Worm (Caenorhabditis elegans) whole organism, L4 larva: Measurements from ENCODE around the gene H05C05.4.

Source experiments
- F26F4.8 ChIP-seq: fragments of 200-800 bp; sonication (Bioruptor generic); conservative IDR thresholded peaks from 2 replicates; pipeline ENCODE4 v1.3.6; 2022; ENCODE audit warnings: missing genetic modification characterization, missing compliant biosample characterization
- F44E2.7 ChIP-seq: fragments of 200-800 bp; sonication (Bioruptor generic); IDR thresholded peaks from 2 replicates; pipeline ENCODE4 v2.1.2; 2022; ENCODE audit warnings: missing genetic modification characterization, missing compliant biosample characterization
- R02D3.7 ChIP-seq: fragments of 150-350 bp; sonication (generic microtip); optimal IDR thresholded peaks from 3 replicates; lab custom pipeline; 2014; ENCODE audit warnings: missing biosample characterization, missing genetic modification characterization
- T20F7.1 ChIP-seq: fragments of 200-800 bp; sonication (Bioruptor generic); optimal IDR thresholded peaks from 2 replicates; lab custom pipeline; 2018; ENCODE audit warnings: mild to moderate bottlenecking, missing genetic modification characterization, missing compliant biosample characterization
- Y48G9A.11 ChIP-seq: fragments of 200-800 bp; sonication (Bioruptor generic); IDR thresholded peaks from 2 replicates; pipeline ENCODE4 v1.3.6; 2022; ENCODE audit warnings: missing genetic modification reagents, missing genetic modification characterization, missing compliant biosample characterization
- aha-1 ChIP-seq: fragments of 150-350 bp; peaks from one replicate; lab custom pipeline; 2014; ENCODE audit warnings: missing biosample characterization, missing genetic modification characterization
- ama-1 ChIP-seq: fragments of 150-350 bp; optimal IDR thresholded peaks from 2 replicates; lab custom pipeline; 2014; ENCODE audit warnings: inconsistent platforms, mixed read lengths
- arid-1 ChIP-seq: fragments of 200-800 bp; sonication (Bioruptor generic); conservative IDR thresholded peaks from 2 replicates; pipeline ENCODE4 v1.3.6; 2022; ENCODE audit warnings: missing genetic modification reagents, missing genetic modification characterization, missing compliant biosample characterization
- ceh-28 ChIP-seq: fragments of 150-350 bp; optimal IDR thresholded peaks from 2 replicates; lab custom pipeline; 2014; ENCODE audit warnings: missing biosample characterization, missing genetic modification reagents, missing genetic modification characterization
- daf-12 ChIP-seq: fragments of 150-350 bp; optimal IDR thresholded peaks from 2 replicates; lab custom pipeline; 2014; ENCODE audit warnings: missing biosample characterization, missing genetic modification reagents, missing genetic modification characterization
- dmd-6 ChIP-seq: fragments of 200-800 bp; sonication (Bioruptor generic); IDR thresholded peaks from 2 replicates; pipeline ENCODE4 v1.3.6; 2022; ENCODE audit warnings: missing genetic modification reagents, missing genetic modification characterization, missing compliant biosample characterization
- dmd-8 ChIP-seq: fragments of 200-800 bp; sonication (Bioruptor generic); IDR thresholded peaks from 2 replicates; pipeline ENCODE4 v1.3.6; 2022; ENCODE audit warnings: missing genetic modification characterization, missing compliant biosample characterization
- egl-27 ChIP-seq: sonication (generic microtip); optimal IDR thresholded peaks from 3 replicates; lab custom pipeline; 2017; ENCODE audit warnings: missing biosample characterization, missing genetic modification reagents, missing genetic modification characterization
- egl-43 ChIP-seq: fragments of 200-800 bp; sonication (Bioruptor generic); IDR thresholded peaks from 2 replicates; pipeline ENCODE4 v1.3.6; 2022; ENCODE audit warnings: missing genetic modification reagents, missing genetic modification characterization, missing compliant biosample characterization
- hmg-1.1 ChIP-seq: fragments of 200-800 bp; sonication (Bioruptor generic); IDR thresholded peaks from 2 replicates; pipeline ENCODE4 v1.3.6; 2022; ENCODE audit warnings: missing genetic modification reagents, missing genetic modification characterization, missing compliant biosample characterization
- jun-1 ChIP-seq: fragments of 150-350 bp; optimal IDR thresholded peaks from 2 replicates; lab custom pipeline; 2014; ENCODE audit warnings: missing biosample characterization, missing genetic modification reagents, missing genetic modification characterization
- lin-1 ChIP-seq: fragments of 200-800 bp; sonication (Bioruptor generic); IDR thresholded peaks from 2 replicates; pipeline ENCODE4 v1.3.6; 2022; ENCODE audit warnings: missing genetic modification reagents, missing genetic modification characterization, missing compliant biosample characterization
- lin-13 ChIP-seq: fragments of 150-350 bp; optimal IDR thresholded peaks from 2 replicates; lab custom pipeline; 2014; ENCODE audit warnings: missing biosample characterization, missing genetic modification reagents, missing genetic modification characterization
- lin-29 ChIP-seq: fragments of 200-800 bp; sonication (Bioruptor generic); IDR thresholded peaks from 2 replicates; pipeline ENCODE4 v1.3.6; 2022; ENCODE audit warnings: missing genetic modification reagents, missing genetic modification characterization, missing compliant biosample characterization
- lin-39 ChIP-seq: fragments of 150-350 bp; optimal IDR thresholded peaks from 2 replicates; lab custom pipeline; 2014; ENCODE audit warnings: missing biosample characterization, missing genetic modification reagents, missing genetic modification characterization
- mdl-1 ChIP-seq, 2 experiments: fragments of 150-350 bp in 1 of 2; sonication (generic microtip) in 1 of 2; optimal IDR thresholded peaks; 2 replicates each; lab custom pipeline; 2014 to 2017; ENCODE audit warnings: missing biosample characterization in 2 of 2, missing genetic modification characterization in 2 of 2
- mes-2 ChIP-seq: sonication (generic microtip); optimal IDR thresholded peaks from 2 replicates; lab custom pipeline; 2016; ENCODE audit warnings: missing genotype, mild to moderate bottlenecking, missing genetic modification characterization, missing compliant biosample characterization; ENCODE audit not compliant: poor library complexity, severe bottlenecking
- nhr-11 ChIP-seq: fragments of 150-350 bp; optimal IDR thresholded peaks from 2 replicates; lab custom pipeline; 2014; ENCODE audit warnings: missing biosample characterization, missing genetic modification characterization
- nhr-25 ChIP-seq: sonication (generic microtip); optimal IDR thresholded peaks from 2 replicates; lab custom pipeline; 2017; ENCODE audit warnings: missing genetic modification characterization, mild to moderate bottlenecking, missing compliant biosample characterization, antibody characterized with exemption, moderate library complexity, borderline replicate concordance; ENCODE audit not compliant: insufficient read depth
- nhr-28 ChIP-seq: fragments of 150-350 bp; optimal IDR thresholded peaks from 2 replicates; lab custom pipeline; 2014; ENCODE audit warnings: missing biosample characterization, missing genetic modification characterization
- nhr-48 ChIP-seq: sonication (generic microtip); optimal IDR thresholded peaks from 2 replicates; lab custom pipeline; 2016; ENCODE audit warnings: mild to moderate bottlenecking, missing genetic modification characterization, missing compliant biosample characterization
- nhr-77 ChIP-seq: fragments of 150-350 bp; optimal IDR thresholded peaks from 2 replicates; lab custom pipeline; 2014; ENCODE audit warnings: missing biosample characterization, missing genetic modification characterization
- php-3 ChIP-seq: fragments of 200-800 bp; sonication (Bioruptor generic); IDR thresholded peaks from 2 replicates; pipeline ENCODE4 v1.3.6; 2022; ENCODE audit warnings: missing genetic modification reagents, missing genetic modification characterization, missing compliant biosample characterization
- pqm-1 ChIP-seq: sonication (generic microtip); optimal IDR thresholded peaks from 2 replicates; lab custom pipeline; 2017; ENCODE audit warnings: missing biosample characterization, missing genetic modification characterization
- rbr-2 ChIP-seq: sonication (generic microtip); optimal IDR thresholded peaks from 2 replicates; lab custom pipeline; 2016; ENCODE audit warnings: missing genotype, missing genetic modification characterization, missing compliant biosample characterization
- skn-1 ChIP-seq: fragments of 150-350 bp; optimal IDR thresholded peaks from 2 replicates; lab custom pipeline; 2014; ENCODE audit warnings: missing biosample characterization, missing genetic modification characterization
- spr-1 ChIP-seq: sonication (generic microtip); optimal IDR thresholded peaks from 2 replicates; lab custom pipeline; 2016; ENCODE audit warnings: mild to moderate bottlenecking, missing genetic modification characterization, missing compliant biosample characterization
- spr-3 ChIP-seq: fragments of 200-800 bp; sonication (Bioruptor generic); optimal IDR thresholded peaks from 2 replicates; lab custom pipeline; 2018; ENCODE audit warnings: mild to moderate bottlenecking, missing genetic modification characterization, missing compliant biosample characterization
- tra-1 ChIP-seq: fragments of 200-800 bp; sonication (Bioruptor generic); IDR thresholded peaks from 2 replicates; pipeline ENCODE4 v1.3.6; 2022; ENCODE audit warnings: missing genetic modification reagents, missing genetic modification characterization, missing compliant biosample characterization
- unc-62 ChIP-seq, 3 experiments: fragments of 150-350 bp in 1 of 3; sonication (generic microtip); optimal IDR thresholded peaks in 2 of 3; peaks in 1 of 3; 1 replicate in 1 of 3; 2 replicates in 2 of 3; lab custom pipeline; 2014 to 2017; ENCODE audit warnings: missing biosample characterization in 3 of 3, missing genetic modification characterization in 3 of 3, missing genetic modification reagents in 3 of 3, missing genotype in 1 of 3

The H05C05.4 gene

ce11 chrIII:2982109-2982508 lies 36.1 kb upstream of the H05C05.4 start, which contains the start of gene Y55D5A.1:
Gene Y55D5A.1 (plus strand): TSS chrIII:2982409.
- no peak for TF ChIP-seq dmd-8
- TF ChIP-seq aha-1 (tag; lab: Kevin White, UChicago): peak; percentile 79
- TF ChIP-seq daf-12 (tag; lab: Kevin White, UChicago): no peak
- no peak for TF ChIP-seq lin-39
- no peak for TF ChIP-seq rbr-2 (tag; lab: Kevin White, UChicago)
- no peak for TF ChIP-seq jun-1

DNA sequence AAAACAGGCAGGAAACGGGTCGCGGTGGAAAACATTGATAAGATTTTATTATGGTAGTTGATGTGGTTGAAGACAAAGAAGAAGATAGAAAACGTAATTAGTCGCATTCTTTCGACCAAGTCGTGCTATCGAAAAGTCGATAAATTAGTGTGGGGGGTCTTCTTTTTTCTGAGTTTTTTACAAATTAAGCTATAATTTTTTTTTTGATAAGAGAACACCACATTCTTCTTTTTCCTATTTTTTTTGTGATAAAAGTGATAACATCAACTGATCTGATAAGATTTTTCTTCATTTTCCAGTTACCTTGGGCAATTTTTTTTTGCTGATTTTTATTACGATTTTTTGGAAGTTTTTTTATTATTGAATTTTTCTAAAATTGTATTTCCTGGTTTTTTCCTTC lies 34.9 kb upstream of the H05C05.4 start:
- TF ChIP-seq egl-27 (tag; lab: Kevin White, UChicago) (no peak), R02D3.7 (no peak), lin-1 (GFP tag; lab: Robert Waterston, UW) (no peak), mes-2 (tag; lab: Kevin White, UChicago) (no peak), nhr-48 (no peak), nhr-77 (tag; lab: Kevin White, UChicago) (no peak), lin-29 (no peak), nhr-28 (peak; percentile 12), T20F7.1 (GFP tag; lab: Kevin White, UChicago) (no peak), php-3 (no peak), tra-1 (GFP tag; lab: Robert Waterston, UW) (peak; percentile 87)

- TF ChIP-seq nhr-11 (tag; lab: Kevin White, UChicago): no peak
- TF ChIP-seq dmd-6 (GFP tag; lab: Robert Waterston, UW): no peak
- no peak for TF ChIP-seq nhr-25 (tag; lab: Kevin White, UChicago)
- no peak for TF ChIP-seq lin-13 (GFP tag; lab: Kevin White, UChicago)
- no peak for TF ChIP-seq mdl-1 (tag; optimal IDR thresholded peaks at IDR 0.05; lab: Kevin White, UChicago)
- no peak for TF ChIP-seq spr-3 (GFP tag; lab: Kevin White, UChicago)
- TF ChIP-seq F26F4.8 (GFP tag; lab: Robert Waterston, UW): no peak
- no peak for TF ChIP-seq F44E2.7
- TF ChIP-seq ama-1 (lab: Kevin White, UChicago): no peak
- TF ChIP-seq aha-1 (tag; lab: Kevin White, UChicago): no peak
- no peak for TF ChIP-seq nhr-48
- no peak for TF ChIP-seq egl-43
- TF ChIP-seq unc-62 (GFP tag; optimal IDR thresholded peaks at IDR 0.05 in 1 of 2; lab: Kevin White, UChicago): no peak
- no peak for TF ChIP-seq unc-62 (tag; optimal IDR thresholded peaks at IDR 0.05; lab: Kevin White, UChicago)
- TF ChIP-seq spr-1: no peak
- TF ChIP-seq ceh-28 (tag; lab: Kevin White, UChicago): no peak
- no peak for TF ChIP-seq daf-12 (tag; lab: Kevin White, UChicago)
- TF ChIP-seq arid-1 (GFP tag; lab: Robert Waterston, UW): no peak
Observed at ce11 chrIII:2976176-2976575, 30.2 kb upstream of the H05C05.4 start.

- TF ChIP-seq Y48G9A.11: no peak
- no peak for TF ChIP-seq jun-1
- no peak for TF ChIP-seq spr-3 (GFP tag; lab: Kevin White, UChicago)
- TF ChIP-seq hmg-1.1 (GFP tag; lab: Robert Waterston, UW): no peak
- no peak for TF ChIP-seq dmd-8
- TF ChIP-seq rbr-2 (tag; lab: Kevin White, UChicago): no peak
- TF ChIP-seq pqm-1 (tag; lab: Kevin White, UChicago): no peak
- TF ChIP-seq, all 104 proteins: peak for 0
Observed at ce11 chrIII:2975689-2976088, 29.7 kb upstream of the H05C05.4 start, which contains the start of gene Y55D5A.3. Gene Y55D5A.3 (minus strand): TSS chrIII:2975789.

ce11 chrIII:2972977-2973376 lies 27.0 kb upstream of the H05C05.4 start:
- TF ChIP-seq skn-1 (tag; lab: Kevin White, UChicago): no peak
- TF ChIP-seq unc-62 (GFP tag; optimal IDR thresholded peaks at IDR 0.05 in 1 of 2; lab: Kevin White, UChicago): peak in 1 of 2 experiments; percentile 88
- TF ChIP-seq unc-62 (tag; optimal IDR thresholded peaks at IDR 0.05; lab: Kevin White, UChicago): no peak
